Fruit fly (Drosophila melanogaster): Measurements from ENCODE around the gene PTPMT1.

Gene PTPMT1

dm6 chr3R:23790483-23791175 is 32.5 kb downstream of the PTPMT1 start (continued):
- TF ChIP-seq CG31224 (GFP tag; IDR thresholded peaks at IDR 0.05) (no peak), E2f1 (GFP tag; IDR thresholded peaks at IDR 0.05) (no peak), ci (GFP tag; IDR thresholded peaks at IDR 0.05) (0 out of 3 replicates have a peak, but pooled peaks have one; percentile 35), stc (GFP tag; IDR thresholded peaks at IDR 0.05) (no peak), slbo (GFP tag; IDR thresholded peaks at IDR 0.05) (peak; percentile 46), CG17568 (GFP tag; optimal IDR thresholded peaks at IDR 0.05) (no peak), Hr78 (GFP tag; optimal IDR thresholded peaks at IDR 0.05) (peak in 1 of 2 experiments; percentile 90), hth (optimal IDR thresholded peaks at IDR 0.05) (no peak), sug (tag; optimal IDR thresholded peaks at IDR 0.05) (no peak), insv (GFP tag; optimal IDR thresholded peaks at IDR 0.05) (no peak), Stat92E (GFP tag; optimal IDR thresholded peaks at IDR 0.05) (peak in 1 of 3 experiments; percentile 56), Nf-YB (GFP tag; optimal IDR thresholded peaks at IDR 0.05) (no peak), Oli (tag; optimal IDR thresholded peaks at IDR 0.05) (no peak), row (GFP tag; IDR thresholded peaks at IDR 0.05) (peak; percentile 64), pros (GFP tag; optimal IDR thresholded peaks at IDR 0.05) (peak; percentile 54), chif (GFP tag; optimal IDR thresholded peaks at IDR 0.05) (no peak), CG9437 (GFP tag; optimal IDR thresholded peaks at IDR 0.05) (no peak), Xbp1 (GFP tag; optimal IDR thresholded peaks at IDR 0.05) (no peak), slou (GFP tag; optimal IDR thresholded peaks at IDR 0.05) (no peak), gce (GFP tag; IDR thresholded peaks at IDR 0.05) (no peak), trh (GFP tag; optimal IDR thresholded peaks at IDR 0.05) (no peak), Med (GFP tag) (peak; percentile 83), B-H2 (GFP tag; optimal IDR thresholded peaks at IDR 0.05) (no peak), ken (GFP tag; IDR thresholded peaks at IDR 0.05) (no peak), CG17359 (tag; optimal IDR thresholded peaks at IDR 0.05) (peak; percentile 29), CG7357 (GFP tag; IDR thresholded peaks at IDR 0.05) (no peak), CTCF (GFP tag; optimal IDR thresholded peaks at IDR 0.05) (no peak), CG9876 (GFP tag; optimal IDR thresholded peaks at IDR 0.05) (no peak), vvl (GFP tag; IDR thresholded peaks at IDR 0.05) (0 out of 2 replicates have a peak, but pooled peaks have one; percentile 0), CG8924 (tag; optimal IDR thresholded peaks at IDR 0.05) (no peak), CG34224 (GFP tag; IDR thresholded peaks at IDR 0.05; ENCODE audit: partially characterized antibody) (no peak), CG8359 (GFP tag; optimal IDR thresholded peaks at IDR 0.05; ENCODE audit: borderline replicate concordance) (no peak), CG17612 (GFP tag; IDR thresholded peaks at IDR 0.05) (no peak), Xrp1 (GFP tag; IDR thresholded peaks at IDR 0.05) (0 out of 2 replicates have a peak, but pooled peaks have one; percentile 15), bcd (GFP tag; optimal IDR thresholded peaks at IDR 0.05) (no peak), mirr (GFP tag; optimal IDR thresholded peaks at IDR 0.05) (no peak), jigr1 (GFP tag; IDR thresholded peaks at IDR 0.05) (no peak), Bdp1 (GFP tag; optimal IDR thresholded peaks at IDR 0.05) (no peak), ara (GFP tag; IDR thresholded peaks at IDR 0.05) (0 out of 2 replicates have a peak, but pooled peaks have one; percentile 17), grau (tag; optimal IDR thresholded peaks at IDR 0.05) (peak; percentile 94), Opbp (GFP tag; IDR thresholded peaks at IDR 0.05; ENCODE audit: partially characterized antibody) (no peak), pho (GFP tag; optimal IDR thresholded peaks at IDR 0.05) (no peak), CG6791 (GFP tag; IDR thresholded peaks at IDR 0.05; ENCODE audit: partially characterized antibody) (0 out of 3 replicates have a peak, but pooled peaks have one; percentile 25), CG7372 (GFP tag; IDR thresholded peaks at IDR 0.05) (0 out of 2 replicates have a peak, but pooled peaks have one; percentile 12), CG2875 (GFP tag; optimal IDR thresholded peaks at IDR 0.05) (no peak), CG18011 (GFP tag; optimal IDR thresholded peaks at IDR 0.05) (no peak), CoRest (tag; optimal IDR thresholded peaks at IDR 0.05) (no peak), bab2 (GFP tag; optimal IDR thresholded peaks at IDR 0.05) (peak; percentile 16), Nf-YC (tag; optimal IDR thresholded peaks at IDR 0.05) (no peak), Sry-δ (GFP tag; optimal IDR thresholded peaks at IDR 0.05) (no peak)
